Worm (Caenorhabditis elegans) whole organism, L4 larva: ENCODE results near the gene ZK632.9.

Experiments used
- daf-19 ChIP-seq: fragments of 200-800 bp; sonication (Bioruptor generic); conservative IDR thresholded peaks from 2 replicates; pipeline ENCODE4 v1.3.6; 2022; ENCODE audit warnings: missing genetic modification characterization, missing compliant biosample characterization
- nhr-11 ChIP-seq: fragments of 150-350 bp; optimal IDR thresholded peaks from 2 replicates; lab custom pipeline; 2014; ENCODE audit warnings: missing biosample characterization, missing genetic modification characterization

ce11 chrIII:9802045-9802444 is 23.2 kb downstream of the ZK632.9 start:
- TF ChIP-seq daf-19 (no peak), nhr-11 (tag; lab: Kevin White, UChicago) (no peak)
